Fruit fly (Drosophila melanogaster): Measurements from ENCODE around the gene Mpi.
A peak's percentile ranks its signal among the peaks of the same experiment; 100 is the strongest.

The Mpi gene

dm6 chr3R:9771519-9771972 lies 12.1 kb downstream of the Mpi start, which contains the start of gene CG9471 (continued):
- TF ChIP-seq Usf (GFP tag; optimal IDR thresholded peaks at IDR 0.05) (peak; percentile 73), ATbp (GFP tag; optimal IDR thresholded peaks at IDR 0.05) (peak; percentile 88)

- TF ChIP-seq CG4707 (GFP tag; optimal IDR thresholded peaks at IDR 0.05): no peak
- TF ChIP-seq CG18599 (GFP tag; optimal IDR thresholded peaks at IDR 0.05): peak; percentile 36
- no peak for TF ChIP-seq Kr (GFP tag; optimal IDR thresholded peaks at IDR 0.05)
- TF ChIP-seq Aef1 (GFP tag; IDR thresholded peaks at IDR 0.05): no peak
- peak in 1 of 2 experiments; percentile 9 for TF ChIP-seq Pdp1 (GFP tag; optimal IDR thresholded peaks at IDR 0.05)
- no peak for TF ChIP-seq CG13123 (GFP tag; optimal IDR thresholded peaks at IDR 0.05)
- TF ChIP-seq Deaf1 (tag; optimal IDR thresholded peaks at IDR 0.05): peak; percentile 82
- no peak for TF ChIP-seq ci (GFP tag; IDR thresholded peaks at IDR 0.05)
- no peak for TF ChIP-seq ken (GFP tag; IDR thresholded peaks at IDR 0.05)
- no peak for TF ChIP-seq Mrtf (GFP tag; IDR thresholded peaks at IDR 0.05)
- no peak for TF ChIP-seq twi (tag; optimal IDR thresholded peaks at IDR 0.05)
- TF ChIP-seq HmgZ (tag; optimal IDR thresholded peaks at IDR 0.05): peak; percentile 21
- TF ChIP-seq CG6175 (GFP tag; IDR thresholded peaks at IDR 0.05): no peak
- TF ChIP-seq Med (GFP tag): peak; percentile 70
- TF ChIP-seq abd-A (tag; optimal IDR thresholded peaks at IDR 0.05): no peak
- TF ChIP-seq mld (GFP tag; IDR thresholded peaks at IDR 0.05; ENCODE audit: partially characterized antibody): no peak
- TF ChIP-seq cas (GFP tag; IDR thresholded peaks at IDR 0.05): no peak
- TF ChIP-seq Blimp-1 (GFP tag; optimal IDR thresholded peaks at IDR 0.05): no peak
- no peak for TF ChIP-seq hkb (optimal IDR thresholded peaks at IDR 0.05)
- no peak for TF ChIP-seq hkb (GFP tag; IDR thresholded peaks at IDR 0.05)
- peak; percentile 25 for TF ChIP-seq Vsx1 (GFP tag; optimal IDR thresholded peaks at IDR 0.05)
- TF ChIP-seq klu (GFP tag; IDR thresholded peaks at IDR 0.05): no peak
- TF ChIP-seq CG12155 (GFP tag; optimal IDR thresholded peaks at IDR 0.05): no peak
- TF ChIP-seq so (GFP tag; IDR thresholded peaks at IDR 0.05): no peak
- peak; percentile 20 for TF ChIP-seq Hmr (GFP tag; optimal IDR thresholded peaks at IDR 0.05)
- no peak for TF ChIP-seq CG33213 (GFP tag; optimal IDR thresholded peaks at IDR 0.05)
- TF ChIP-seq CG12769 (tag; optimal IDR thresholded peaks at IDR 0.05): peak; percentile 11
- no peak for TF ChIP-seq hbn (GFP tag; IDR thresholded peaks at IDR 0.05; ENCODE audit: partially characterized antibody)
- peak; percentile 49 for TF ChIP-seq ftz-f1 (GFP tag; optimal IDR thresholded peaks at IDR 0.05)
- TF ChIP-seq CG13775 (GFP tag; optimal IDR thresholded peaks at IDR 0.05): no peak
- peak; percentile 66 for TF ChIP-seq lab (GFP tag; optimal IDR thresholded peaks at IDR 0.05)
- TF ChIP-seq ham (GFP tag; IDR thresholded peaks at IDR 0.05): no peak
- no peak for TF ChIP-seq schlank (tag; optimal IDR thresholded peaks at IDR 0.05)
- no peak for TF ChIP-seq CG18619 (GFP tag; optimal IDR thresholded peaks at IDR 0.05)
- no peak for TF ChIP-seq lilli (GFP tag; optimal IDR thresholded peaks at IDR 0.05)
- no peak for TF ChIP-seq CG42726 (GFP tag; IDR thresholded peaks at IDR 0.05; ENCODE audit: partially characterized antibody)
- no peak for TF ChIP-seq ara (GFP tag; IDR thresholded peaks at IDR 0.05)
- TF ChIP-seq corto (GFP tag; optimal IDR thresholded peaks at IDR 0.05): no peak
- TF ChIP-seq pb (GFP tag; optimal IDR thresholded peaks at IDR 0.05): no peak
- TF ChIP-seq CG13296 (GFP tag; optimal IDR thresholded peaks at IDR 0.05): peak; percentile 5
- TF ChIP-seq CG1024 (GFP tag; IDR thresholded peaks at IDR 0.05): no peak
- no peak for TF ChIP-seq toy (GFP tag; IDR thresholded peaks at IDR 0.05)
- TF ChIP-seq CG7357 (GFP tag; IDR thresholded peaks at IDR 0.05): no peak
- peak; percentile 77 for TF ChIP-seq mirr (GFP tag; optimal IDR thresholded peaks at IDR 0.05)
- TF ChIP-seq CG11085 (GFP tag; IDR thresholded peaks at IDR 0.05): no peak
- no peak for TF ChIP-seq Dp (GFP tag; optimal IDR thresholded peaks at IDR 0.05)
- TF ChIP-seq CG4328 (GFP tag; optimal IDR thresholded peaks at IDR 0.05): no peak
- no peak for TF ChIP-seq Atf6 (GFP tag; IDR thresholded peaks at IDR 0.05)
Measured at dm6 chr3R:9774147-9774546, 14.7 kb downstream of the Mpi start, which contains the start of gene Whamy. Whamy (minus strand) TSS chr3R:9774419.

Measured in whole organism, embryonic.